Worm (Caenorhabditis elegans) whole organism, L4 larva: ENCODE data around the gene cest-35.1.

Source experiments
- F10B5.3 ChIP-seq: sonication (generic microtip); optimal IDR thresholded peaks from 2 replicates; lab custom pipeline; 2016; ENCODE audit warnings: mild to moderate bottlenecking, missing genetic modification characterization, missing compliant biosample characterization
- F44E2.7 ChIP-seq: fragments of 200-800 bp; sonication (Bioruptor generic); IDR thresholded peaks from 2 replicates; pipeline ENCODE4 v2.1.2; 2022; ENCODE audit warnings: missing genetic modification characterization, missing compliant biosample characterization
- R02D3.7 ChIP-seq: fragments of 150-350 bp; sonication (generic microtip); optimal IDR thresholded peaks from 3 replicates; lab custom pipeline; 2014; ENCODE audit warnings: missing biosample characterization, missing genetic modification characterization
- T26A8.4 ChIP-seq: fragments of 200-800 bp; sonication (Bioruptor generic); IDR thresholded peaks from 2 replicates; pipeline ENCODE4 v1.3.6; 2022; ENCODE audit warnings: missing genetic modification characterization, missing compliant biosample characterization
- ZK546.5 ChIP-seq, 2 experiments: sonication (generic microtip); optimal IDR thresholded peaks; 2 replicates each; lab custom pipeline; 2017; ENCODE audit warnings: missing biosample characterization in 2 of 2, missing genetic modification characterization in 2 of 2
- ceh-20 ChIP-seq: fragments of 200-800 bp; sonication (Bioruptor generic); IDR thresholded peaks from 2 replicates; pipeline ENCODE4 v1.3.6; 2022; ENCODE audit warnings: missing genetic modification reagents, missing genetic modification characterization, missing compliant biosample characterization
- ceh-44 ChIP-seq: fragments of 200-800 bp; sonication (Bioruptor generic); IDR thresholded peaks from 2 replicates; pipeline ENCODE4 v1.3.6; 2022; ENCODE audit warnings: missing genetic modification reagents, missing genetic modification characterization, missing compliant biosample characterization
- ceh-62 ChIP-seq: sonication (generic microtip); optimal IDR thresholded peaks from 2 replicates; lab custom pipeline; 2017; ENCODE audit warnings: missing biosample characterization, missing genetic modification characterization
- daf-16 ChIP-seq, 3 experiments: sonication (generic microtip); optimal IDR thresholded peaks; 2 replicates each; lab custom pipeline; 2016 to 2017; ENCODE audit warnings: missing genetic modification characterization in 3 of 3, missing genetic modification reagents in 3 of 3, mild to moderate bottlenecking in 2 of 3, missing compliant biosample characterization in 2 of 3, missing biosample characterization in 1 of 3, moderate library complexity in 1 of 3
- daf-19 ChIP-seq: fragments of 200-800 bp; sonication (Bioruptor generic); conservative IDR thresholded peaks from 2 replicates; pipeline ENCODE4 v1.3.6; 2022; ENCODE audit warnings: missing genetic modification characterization, missing compliant biosample characterization
- dmd-6 ChIP-seq: fragments of 200-800 bp; sonication (Bioruptor generic); IDR thresholded peaks from 2 replicates; pipeline ENCODE4 v1.3.6; 2022; ENCODE audit warnings: missing genetic modification reagents, missing genetic modification characterization, missing compliant biosample characterization
- dmd-9 ChIP-seq: fragments of 200-800 bp; sonication (Bioruptor generic); IDR thresholded peaks from 2 replicates; pipeline ENCODE4 v1.3.6; 2022; ENCODE audit warnings: missing genetic modification reagents, missing genetic modification characterization, missing compliant biosample characterization
- egl-27 ChIP-seq: sonication (generic microtip); optimal IDR thresholded peaks from 3 replicates; lab custom pipeline; 2017; ENCODE audit warnings: missing biosample characterization, missing genetic modification reagents, missing genetic modification characterization
- fos-1 ChIP-seq: fragments of 150-350 bp; optimal IDR thresholded peaks from 2 replicates; lab custom pipeline; 2014; ENCODE audit warnings: missing biosample characterization, missing genetic modification characterization
- gei-8 ChIP-seq: fragments of 200-800 bp; sonication (Bioruptor generic); optimal IDR thresholded peaks from 2 replicates; lab custom pipeline; 2018; ENCODE audit warnings: mild to moderate bottlenecking, missing genetic modification characterization, missing compliant biosample characterization
- hif-1 ChIP-seq, 2 experiments: sonication (generic microtip); optimal IDR thresholded peaks; 2 replicates each; lab custom pipeline; 2016 to 2017; ENCODE audit warnings: missing compliant biosample characterization in 2 of 2, missing genetic modification characterization in 2 of 2, missing genetic modification reagents in 2 of 2, missing genotype in 2 of 2, mild to moderate bottlenecking in 1 of 2
- hlh-11 ChIP-seq: fragments of 200-800 bp; sonication (Bioruptor generic); optimal IDR thresholded peaks from 2 replicates; lab custom pipeline; 2018; ENCODE audit warnings: mild to moderate bottlenecking, missing genetic modification characterization, missing compliant biosample characterization
- hlh-30 ChIP-seq: sonication (generic microtip); optimal IDR thresholded peaks from 2 replicates; lab custom pipeline; 2017; ENCODE audit warnings: antibody characterized with exemption, mild to moderate bottlenecking, missing genetic modification characterization, missing compliant biosample characterization; ENCODE audit not compliant: insufficient read depth
- jun-1 ChIP-seq: fragments of 150-350 bp; optimal IDR thresholded peaks from 2 replicates; lab custom pipeline; 2014; ENCODE audit warnings: missing biosample characterization, missing genetic modification reagents, missing genetic modification characterization
- lin-1 ChIP-seq: fragments of 200-800 bp; sonication (Bioruptor generic); IDR thresholded peaks from 2 replicates; pipeline ENCODE4 v1.3.6; 2022; ENCODE audit warnings: missing genetic modification reagents, missing genetic modification characterization, missing compliant biosample characterization
- lin-29 ChIP-seq: fragments of 200-800 bp; sonication (Bioruptor generic); IDR thresholded peaks from 2 replicates; pipeline ENCODE4 v1.3.6; 2022; ENCODE audit warnings: missing genetic modification reagents, missing genetic modification characterization, missing compliant biosample characterization
- lin-38 ChIP-seq: fragments of 200-800 bp; sonication (Bioruptor generic); IDR thresholded peaks from 2 replicates; pipeline ENCODE4 v1.3.6; 2022; ENCODE audit warnings: missing genetic modification reagents, missing genetic modification characterization, missing compliant biosample characterization
- lir-3 ChIP-seq: sonication (generic microtip); optimal IDR thresholded peaks from 2 replicates; lab custom pipeline; 2016; ENCODE audit warnings: mild to moderate bottlenecking, missing genetic modification characterization, missing compliant biosample characterization
- mdt-29 ChIP-seq: fragments of 200-800 bp; sonication (Bioruptor generic); IDR thresholded peaks from 2 replicates; pipeline ENCODE4 v1.3.6; 2022; ENCODE audit warnings: missing genetic modification reagents, missing genetic modification characterization, missing compliant biosample characterization
- mes-2 ChIP-seq: sonication (generic microtip); optimal IDR thresholded peaks from 2 replicates; lab custom pipeline; 2016; ENCODE audit warnings: missing genotype, mild to moderate bottlenecking, missing genetic modification characterization, missing compliant biosample characterization; ENCODE audit not compliant: poor library complexity, severe bottlenecking
- mxl-3 ChIP-seq: fragments of 200-800 bp; sonication (Bioruptor generic); optimal IDR thresholded peaks from 2 replicates; lab custom pipeline; 2018; ENCODE audit warnings: mild to moderate bottlenecking, missing genetic modification characterization, missing compliant biosample characterization
- nhr-10 ChIP-seq: fragments of 150-350 bp; optimal IDR thresholded peaks from 2 replicates; lab custom pipeline; 2014; ENCODE audit warnings: missing biosample characterization, missing genetic modification characterization
- nhr-102 ChIP-seq: sonication (generic microtip); optimal IDR thresholded peaks from 2 replicates; lab custom pipeline; 2016; ENCODE audit warnings: mild to moderate bottlenecking, missing genetic modification characterization, moderate library complexity, missing compliant biosample characterization
- nhr-25 ChIP-seq: sonication (generic microtip); optimal IDR thresholded peaks from 2 replicates; lab custom pipeline; 2017; ENCODE audit warnings: missing genetic modification characterization, mild to moderate bottlenecking, missing compliant biosample characterization, antibody characterized with exemption, moderate library complexity, borderline replicate concordance; ENCODE audit not compliant: insufficient read depth
- nhr-41 ChIP-seq: fragments of 200-800 bp; sonication (Bioruptor generic); IDR thresholded peaks from 2 replicates; pipeline ENCODE4 v1.3.6; 2022; ENCODE audit warnings: missing genetic modification reagents, missing genetic modification characterization, missing compliant biosample characterization
- nhr-42 ChIP-seq: fragments of 200-800 bp; sonication (Bioruptor generic); IDR thresholded peaks from 2 replicates; pipeline ENCODE4 v1.3.6; 2022; ENCODE audit warnings: missing genetic modification characterization, missing compliant biosample characterization
- pha-4 ChIP-seq, 2 experiments: fragments of 150-350 bp in 1 of 2; fragments of 200-800 bp in 1 of 2; sonication (Bioruptor generic) in 1 of 2; IDR thresholded peaks in 1 of 2; optimal IDR thresholded peaks in 1 of 2; 2 replicates each; pipeline versions ENCODE4 v1.3.6 to Lab custom; 2014 to 2022; ENCODE audit warnings: missing genetic modification characterization in 2 of 2, missing genetic modification reagents in 2 of 2, missing biosample characterization in 1 of 2, missing compliant biosample characterization in 1 of 2
- php-3 ChIP-seq: fragments of 200-800 bp; sonication (Bioruptor generic); IDR thresholded peaks from 2 replicates; pipeline ENCODE4 v1.3.6; 2022; ENCODE audit warnings: missing genetic modification reagents, missing genetic modification characterization, missing compliant biosample characterization
- saeg-2 ChIP-seq: fragments of 200-800 bp; sonication (Bioruptor generic); IDR thresholded peaks from 2 replicates; pipeline ENCODE4 v1.3.6; 2022; ENCODE audit warnings: missing genetic modification reagents, missing genetic modification characterization, missing compliant biosample characterization
- skn-1 ChIP-seq: fragments of 150-350 bp; optimal IDR thresholded peaks from 2 replicates; lab custom pipeline; 2014; ENCODE audit warnings: missing biosample characterization, missing genetic modification characterization
- spr-1 ChIP-seq: sonication (generic microtip); optimal IDR thresholded peaks from 2 replicates; lab custom pipeline; 2016; ENCODE audit warnings: mild to moderate bottlenecking, missing genetic modification characterization, missing compliant biosample characterization
- tra-1 ChIP-seq: fragments of 200-800 bp; sonication (Bioruptor generic); IDR thresholded peaks from 2 replicates; pipeline ENCODE4 v1.3.6; 2022; ENCODE audit warnings: missing genetic modification reagents, missing genetic modification characterization, missing compliant biosample characterization
- unc-62 ChIP-seq, 3 experiments: fragments of 150-350 bp in 1 of 3; sonication (generic microtip); optimal IDR thresholded peaks in 2 of 3; peaks in 1 of 3; 1 replicate in 1 of 3; 2 replicates in 2 of 3; lab custom pipeline; 2014 to 2017; ENCODE audit warnings: missing biosample characterization in 3 of 3, missing genetic modification characterization in 3 of 3, missing genetic modification reagents in 3 of 3, missing genotype in 1 of 3
- zag-1 ChIP-seq: fragments of 150-350 bp; optimal IDR thresholded peaks from 2 replicates; lab custom pipeline; 2014; ENCODE audit warnings: missing biosample characterization, missing genetic modification characterization
- zfp-2 ChIP-seq: sonication (generic microtip); optimal IDR thresholded peaks from 2 replicates; lab custom pipeline; 2016; ENCODE audit warnings: mild to moderate bottlenecking, missing genetic modification characterization, missing compliant biosample characterization
- zfp-3 ChIP-seq: fragments of 200-800 bp; sonication (Bioruptor generic); conservative IDR thresholded peaks from 2 replicates; pipeline ENCODE4 v1.3.6; 2022; ENCODE audit warnings: missing genetic modification reagents, missing genetic modification characterization, missing compliant biosample characterization
- ztf-11 ChIP-seq: fragments of 150-350 bp; optimal IDR thresholded peaks from 2 replicates; lab custom pipeline; 2014; ENCODE audit warnings: missing biosample characterization, missing genetic modification characterization
- ztf-7 ChIP-seq: fragments of 150-350 bp; optimal IDR thresholded peaks from 2 replicates; lab custom pipeline; 2014; ENCODE audit warnings: missing biosample characterization, missing genetic modification characterization

cest-35.1 gene

DNA sequence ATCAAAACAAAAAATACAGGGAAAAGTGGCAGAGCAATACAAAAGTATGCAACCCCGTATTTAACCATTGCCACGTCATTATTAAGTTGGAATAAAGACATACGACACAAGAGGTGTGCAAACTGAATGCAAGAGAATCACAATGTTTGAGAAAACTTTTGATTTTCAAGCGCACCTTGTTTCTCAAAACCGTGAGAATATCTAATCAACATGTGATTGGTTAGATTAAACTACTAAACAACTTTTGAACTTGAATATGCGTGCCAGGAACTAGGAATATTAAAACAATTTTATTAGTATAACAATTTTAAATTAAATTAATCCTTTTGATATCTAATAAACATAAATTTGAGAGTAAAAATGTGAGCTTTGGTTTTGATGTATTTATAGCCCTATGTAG, 16.5 kb upstream of the cest-35.1 start, which contains the start of gene srt-70:
TSS of gene srt-70 (minus strand) at position 101 of the 400 bp plus-strand sequence.
- TF ChIP-seq daf-16 (GFP tag; optimal IDR thresholded peaks at IDR 0.05; lab: Kevin White, UChicago) (no peak), daf-16 (tag; optimal IDR thresholded peaks at IDR 0.05; lab: Kevin White, UChicago) (no peak), hlh-30 (tag; lab: Kevin White, UChicago) (no peak), T26A8.4 (GFP tag; lab: Robert Waterston, UW) (no peak), jun-1 (tag; lab: Kevin White, UChicago) (no peak), ztf-11 (tag; lab: Kevin White, UChicago) (no peak), php-3 (GFP tag; lab: Robert Waterston, UW) (no peak), hif-1 (tag; optimal IDR thresholded peaks at IDR 0.05; lab: Kevin White, UChicago) (no peak), ceh-20 (GFP tag; lab: Robert Waterston, UW) (no peak), lir-3 (no peak), hlh-11 (tag; lab: Kevin White, UChicago) (no peak), egl-27 (no peak), fos-1 (tag; lab: Kevin White, UChicago) (no peak), nhr-102 (tag; lab: Kevin White, UChicago) (no peak), lin-38 (GFP tag; lab: Robert Waterston, UW) (no peak)

ce11 chrV:5257358-5257757, 14.4 kb upstream of the cest-35.1 start, which contains the start of gene srt-67:
Gene srt-67, minus strand, starts transcription at chrV:5257458.
- TF ChIP-seq mes-2 = no peak
- TF ChIP-seq ceh-62 (tag; lab: Kevin White, UChicago) = no peak
- no peak for TF ChIP-seq ZK546.5 (tag; optimal IDR thresholded peaks at IDR 0.05; lab: Kevin White, UChicago)
- TF ChIP-seq nhr-25 = no peak
- TF ChIP-seq zfp-3 = no peak
- TF ChIP-seq lin-1 (GFP tag; lab: Robert Waterston, UW) = no peak
- no peak for TF ChIP-seq unc-62 (GFP tag; optimal IDR thresholded peaks at IDR 0.05 in 1 of 2; lab: Kevin White, UChicago)
- no peak for TF ChIP-seq unc-62 (tag; optimal IDR thresholded peaks at IDR 0.05; lab: Kevin White, UChicago)
- TF ChIP-seq tra-1 (GFP tag; lab: Robert Waterston, UW) = no peak
- TF ChIP-seq hlh-11 (tag; lab: Kevin White, UChicago) = no peak
- TF ChIP-seq pha-4 (GFP tag; IDR thresholded peaks at IDR 0.05; lab: Robert Waterston, UW) = no peak
- TF ChIP-seq pha-4 (tag; optimal IDR thresholded peaks at IDR 0.05; lab: Kevin White, UChicago) = no peak
- TF ChIP-seq zfp-2 (tag; lab: Kevin White, UChicago) = no peak
- TF ChIP-seq ceh-44 (GFP tag; lab: Robert Waterston, UW) = no peak
- no peak for TF ChIP-seq spr-1
- TF ChIP-seq, all 104 proteins: peak for 0

- TF ChIP-seq ZK546.5 (tag; optimal IDR thresholded peaks at IDR 0.05; lab: Kevin White, UChicago) (no peak), lir-3 (no peak), nhr-10 (tag; lab: Kevin White, UChicago) (no peak), nhr-42 (GFP tag; lab: Robert Waterston, UW) (no peak), ztf-7 (tag; lab: Kevin White, UChicago) (no peak), egl-27 (no peak), ztf-11 (tag; lab: Kevin White, UChicago) (no peak), dmd-9 (GFP tag; lab: Robert Waterston, UW) (no peak)
These were observed 9.1 kb upstream of the cest-35.1 start, which contains the start of gene srt-68 for ce11 chrV:5252016-5252415. Gene srt-68, minus strand, starts transcription at chrV:5252116.

- TF ChIP-seq ceh-20 (GFP tag; lab: Robert Waterston, UW) = no peak
- TF ChIP-seq F44E2.7 (GFP tag; lab: Robert Waterston, UW) = no peak
- no peak for TF ChIP-seq skn-1 (tag; lab: Kevin White, UChicago)
- no peak for TF ChIP-seq mdt-29
- TF ChIP-seq R02D3.7 (tag; lab: Kevin White, UChicago) = no peak
- no peak for TF ChIP-seq saeg-2 (GFP tag; lab: Robert Waterston, UW)
- TF ChIP-seq daf-19 = no peak
- no peak for TF ChIP-seq zfp-3
- TF ChIP-seq F10B5.3 (tag; lab: Kevin White, UChicago) = no peak
- TF ChIP-seq gei-8 = no peak
- no peak for TF ChIP-seq hif-1 (tag; optimal IDR thresholded peaks at IDR 0.05; lab: Kevin White, UChicago)
- TF ChIP-seq dmd-6 (GFP tag; lab: Robert Waterston, UW) = no peak
- TF ChIP-seq hlh-30 (tag; lab: Kevin White, UChicago) = no peak
- no peak for TF ChIP-seq nhr-10 (tag; lab: Kevin White, UChicago)
- TF ChIP-seq spr-1 = no peak
- no peak for TF ChIP-seq lin-29 (GFP tag; lab: Robert Waterston, UW)
- TF ChIP-seq nhr-41 (GFP tag; lab: Robert Waterston, UW) = no peak
- TF ChIP-seq mxl-3 (GFP tag; lab: Kevin White, UChicago) = no peak
- TF ChIP-seq mes-2 = no peak
- TF ChIP-seq zag-1 (tag; lab: Kevin White, UChicago) = no peak
- TF ChIP-seq, all 104 proteins: peak for 0
These were observed 3.0 kb downstream of the cest-35.1 start, which contains the start of gene B0238.15 for ce11 chrV:5239903-5240302. Gene B0238.15, plus strand, starts transcription at chrV:5240203.
